Fruit fly (Drosophila melanogaster) whole organism, adult: ENCODE results near the gene CG43402.

Experiments used
- CG11617 ChIP-seq: fragments of 200-800 bp; sonication (Bioruptor generic); optimal IDR thresholded peaks from 2 replicates; lab custom pipeline; 2017; ENCODE audit warnings: mild to moderate bottlenecking, missing biosample characterization, missing genetic modification reagents, missing genetic modification characterization
- CG12768 ChIP-seq: fragments of 200-800 bp; sonication (Bioruptor generic); optimal IDR thresholded peaks from 2 replicates; lab custom pipeline; 2017; ENCODE audit warnings: missing biosample characterization, missing genetic modification characterization, mild to moderate bottlenecking, moderate library complexity, missing genetic modification reagents
- CG14711 ChIP-seq: fragments of 200-800 bp; sonication (Bioruptor generic); optimal IDR thresholded peaks from 2 replicates; lab custom pipeline; 2018; ENCODE audit warnings: missing biosample characterization, mild to moderate bottlenecking, missing genetic modification characterization, moderate library complexity
- CG1620 ChIP-seq: fragments of 200-800 bp; sonication (Bioruptor generic); optimal IDR thresholded peaks from 2 replicates; lab custom pipeline; 2016; ENCODE audit warnings: missing biosample characterization, missing genetic modification characterization
- CG33017 ChIP-seq: fragments of 200-800 bp; sonication (Bioruptor generic); optimal IDR thresholded peaks from 2 replicates; lab custom pipeline; 2018; ENCODE audit warnings: missing biosample characterization, mild to moderate bottlenecking, missing genetic modification characterization, moderate library complexity
- CG7045 ChIP-seq: fragments of 200-800 bp; sonication (Bioruptor generic); optimal IDR thresholded peaks from 2 replicates; lab custom pipeline; 2017; ENCODE audit warnings: missing biosample characterization, mild to moderate bottlenecking, missing genetic modification characterization
- CG7101 ChIP-seq: fragments of 200-800 bp; sonication (Bioruptor generic); optimal IDR thresholded peaks from 2 replicates; lab custom pipeline; 2018; ENCODE audit warnings: missing biosample characterization, mild to moderate bottlenecking, missing genetic modification characterization, moderate library complexity
- Clk ChIP-seq: fragments of 200-800 bp; sonication (Bioruptor generic); optimal IDR thresholded peaks from 2 replicates; lab custom pipeline; 2017; ENCODE audit warnings: missing biosample characterization, missing genetic modification characterization
- Crg-1 ChIP-seq: fragments of 200-800 bp; sonication (Bioruptor generic); optimal IDR thresholded peaks from 2 replicates; lab custom pipeline; 2016; ENCODE audit warnings: missing biosample characterization, missing genetic modification characterization
- Hr96 ChIP-seq: fragments of 200-800 bp; sonication (Bioruptor generic); optimal IDR thresholded peaks from 2 replicates; lab custom pipeline; 2016; ENCODE audit warnings: missing biosample characterization, missing genetic modification characterization
- Mnt ChIP-seq: fragments of 200-800 bp; sonication (Bioruptor generic); optimal IDR thresholded peaks from 2 replicates; lab custom pipeline; 2016; ENCODE audit warnings: missing biosample characterization, mild to moderate bottlenecking, missing genetic modification characterization
- bab1 ChIP-seq: fragments of 200-800 bp; sonication (Bioruptor generic); optimal IDR thresholded peaks from 3 replicates; lab custom pipeline; 2019; ENCODE audit warnings: missing biosample characterization, mild to moderate bottlenecking, missing genetic modification characterization, moderate library complexity
- cic ChIP-seq: fragments of 200-800 bp; sonication (Bioruptor generic); optimal IDR thresholded peaks from 2 replicates; lab custom pipeline; 2017; ENCODE audit warnings: missing biosample characterization, mild to moderate bottlenecking, missing genetic modification characterization, moderate library complexity
- cnc ChIP-seq, 2 experiments: fragments of >200 bp; optimal IDR thresholded peaks; 2 replicates each; lab custom pipeline; 2017
- kay ChIP-seq: fragments of 200-800 bp; sonication (Bioruptor generic); peaks from one replicate; lab custom pipeline; 2016; ENCODE audit warnings: missing biosample characterization, missing genetic modification characterization, borderline replicate concordance
- ovo ChIP-seq: fragments of 200-800 bp; sonication (Bioruptor generic); optimal IDR thresholded peaks from 2 replicates; lab custom pipeline; 2016; ENCODE audit warnings: missing biosample characterization, missing genetic modification characterization
- pad ChIP-seq: fragments of 200-800 bp; sonication (Bioruptor generic); optimal IDR thresholded peaks from 3 replicates; lab custom pipeline; 2017; ENCODE audit warnings: missing biosample characterization, missing genetic modification characterization, mild to moderate bottlenecking, moderate library complexity, missing genetic modification reagents
- tj ChIP-seq: fragments of 200-800 bp; sonication (Bioruptor generic); optimal IDR thresholded peaks from 3 replicates; lab custom pipeline; 2017; ENCODE audit warnings: missing biosample characterization, mild to moderate bottlenecking, missing genetic modification characterization, moderate library complexity
- toe ChIP-seq: fragments of 200-800 bp; sonication (Bioruptor generic); optimal IDR thresholded peaks from 2 replicates; lab custom pipeline; 2016; ENCODE audit warnings: missing biosample characterization, missing genetic modification characterization

Gene CG43402

dm6 chr2L:1435494-1435893, 6.9 kb upstream of the CG43402 start:
- TF ChIP-seq CG33017 (no peak), cic (GFP tag; lab: Kevin White, UChicago) (no peak), CG1620 (GFP tag; lab: Kevin White, UChicago) (no peak), kay (GFP tag; lab: Kevin White, UChicago) (no peak), tj (GFP tag; lab: Kevin White, UChicago) (no peak), cnc (optimal IDR thresholded peaks at IDR 0.05; lab: Kevin White, UChicago) (no peak), toe (no peak), ovo (GFP tag; lab: Kevin White, UChicago) (no peak), pad (GFP tag; lab: Kevin White, UChicago) (no peak), CG12768 (GFP tag; lab: Kevin White, UChicago) (no peak), CG7101 (tag; lab: Kevin White, UChicago) (no peak), bab1 (GFP tag; lab: Kevin White, UChicago) (no peak)

dm6 chr2L:1439790-1440422, 2.5 kb upstream of the CG43402 start:
- TF ChIP-seq cic (GFP tag; lab: Kevin White, UChicago) (no peak), toe (no peak)

- TF ChIP-seq Mnt (GFP tag; lab: Kevin White, UChicago) (no peak), CG33017 (no peak), CG7101 (tag; lab: Kevin White, UChicago) (no peak), CG7045 (GFP tag; lab: Kevin White, UChicago) (no peak), Crg-1 (GFP tag; lab: Kevin White, UChicago) (no peak), cnc (optimal IDR thresholded peaks at IDR 0.05; lab: Kevin White, UChicago) (no peak), CG11617 (GFP tag; lab: Kevin White, UChicago) (no peak), pad (GFP tag; lab: Kevin White, UChicago) (no peak), CG1620 (GFP tag; lab: Kevin White, UChicago) (no peak), ovo (GFP tag; lab: Kevin White, UChicago) (no peak), toe (no peak), kay (GFP tag; lab: Kevin White, UChicago) (no peak)
These were observed 1.1 kb downstream of the CG43402 start for dm6 chr2L:1443509-1443908.

dm6 chr2L:1445048-1445447, 2.6 kb downstream of the CG43402 start:
- TF ChIP-seq Crg-1 (GFP tag; lab: Kevin White, UChicago), result no peak

dm6 chr2L:1446740-1447139, 4.3 kb downstream of the CG43402 start:
- TF ChIP-seq pad (GFP tag; lab: Kevin White, UChicago) (no peak), CG33017 (no peak), toe (no peak)

dm6 chr2L:1447652-1448051, 5.2 kb downstream of the CG43402 start:
- TF ChIP-seq CG33017, result no peak
- TF ChIP-seq Mnt (GFP tag; lab: Kevin White, UChicago), result no peak
- no peak for TF ChIP-seq CG14711 (tag; lab: Kevin White, UChicago)
- no peak for TF ChIP-seq CG7045 (GFP tag; lab: Kevin White, UChicago)

- no peak for TF ChIP-seq CG11617 (GFP tag; lab: Kevin White, UChicago)
- TF ChIP-seq CG14711 (tag; lab: Kevin White, UChicago), result no peak
- no peak for TF ChIP-seq Hr96
- no peak for TF ChIP-seq Clk (GFP tag; lab: Kevin White, UChicago)
- no peak for TF ChIP-seq CG7045 (GFP tag; lab: Kevin White, UChicago)
- no peak for TF ChIP-seq Crg-1 (GFP tag; lab: Kevin White, UChicago)
- no peak for TF ChIP-seq bab1 (GFP tag; lab: Kevin White, UChicago)
- no peak for TF ChIP-seq kay (GFP tag; lab: Kevin White, UChicago)
- TF ChIP-seq tj (GFP tag; lab: Kevin White, UChicago), result no peak
- no peak for TF ChIP-seq ovo (GFP tag; lab: Kevin White, UChicago)
These were observed 5.8 kb downstream of the CG43402 start for dm6 chr2L:1448188-1448587.

dm6 chr2L:1449718-1450441, 7.5 kb downstream of the CG43402 start:
- no peak for TF ChIP-seq toe
- no peak for TF ChIP-seq CG7101 (tag; lab: Kevin White, UChicago)
- TF ChIP-seq bab1 (GFP tag; lab: Kevin White, UChicago), result no peak
- TF ChIP-seq cic (GFP tag; lab: Kevin White, UChicago), result no peak
- TF ChIP-seq CG14711 (tag; lab: Kevin White, UChicago), result no peak
- no peak for TF ChIP-seq Clk (GFP tag; lab: Kevin White, UChicago)
- TF ChIP-seq Crg-1 (GFP tag; lab: Kevin White, UChicago), result no peak
- no peak for TF ChIP-seq kay (GFP tag; lab: Kevin White, UChicago)
- no peak for TF ChIP-seq cnc (optimal IDR thresholded peaks at IDR 0.05; lab: Kevin White, UChicago)
- TF ChIP-seq CG33017, result no peak
- TF ChIP-seq Hr96, result no peak
- TF ChIP-seq CG12768 (GFP tag; lab: Kevin White, UChicago), result no peak
